Fruit fly (Drosophila melanogaster) whole organism, pupa: ENCODE measurements around the gene Med.

Experiments used
- CG10348 ChIP-seq: fragments of 200-800 bp; sonication (Bioruptor generic); IDR thresholded peaks from 2 replicates; pipeline ENCODE4 v1.3.6; 2022; ENCODE audit warnings: missing biosample characterization, missing genetic modification characterization
- CG12605 ChIP-seq: fragments of 200-800 bp; sonication (Bioruptor generic); IDR thresholded peaks from 2 replicates; pipeline ENCODE4 v1.3.6; 2022; ENCODE audit warnings: missing biosample characterization, missing genetic modification characterization
- CG13204 ChIP-seq: fragments of 200-800 bp; sonication (Bioruptor generic); optimal IDR thresholded peaks from 2 replicates; lab custom pipeline; 2018; ENCODE audit warnings: missing biosample characterization, mild to moderate bottlenecking, missing genetic modification characterization, moderate library complexity
- CG14655 ChIP-seq: fragments of 200-800 bp; sonication (Bioruptor generic); optimal IDR thresholded peaks from 3 replicates; lab custom pipeline; 2017; ENCODE audit warnings: mild to moderate bottlenecking, missing biosample characterization, missing genetic modification reagents, missing genetic modification characterization
- CG15710 ChIP-seq: fragments of 200-800 bp; sonication (Bioruptor generic); optimal IDR thresholded peaks from 2 replicates; lab custom pipeline; 2018; ENCODE audit warnings: missing biosample characterization, mild to moderate bottlenecking, missing genetic modification characterization, moderate library complexity
- CG17806 ChIP-seq: fragments of 200-800 bp; sonication (Bioruptor generic); optimal IDR thresholded peaks from 2 replicates; lab custom pipeline; 2018; ENCODE audit warnings: missing biosample characterization, mild to moderate bottlenecking, missing genetic modification characterization, moderate library complexity
- CG32121 ChIP-seq: fragments of 200-800 bp; sonication (Bioruptor generic); IDR thresholded peaks from 2 replicates; pipeline ENCODE4 v1.3.6; 2022; ENCODE audit warnings: missing biosample characterization, missing genetic modification characterization
- CG34367 ChIP-seq: fragments of 200-800 bp; sonication (Bioruptor generic); optimal IDR thresholded peaks from 2 replicates; lab custom pipeline; 2018; ENCODE audit warnings: missing biosample characterization, mild to moderate bottlenecking, missing genetic modification characterization
- CG4496 ChIP-seq: fragments of 200-800 bp; sonication (Bioruptor generic); IDR thresholded peaks from 3 replicates; pipeline ENCODE4 v1.3.6; 2022; ENCODE audit warnings: missing biosample characterization, missing genetic modification characterization
- CG8159 ChIP-seq: fragments of 200-800 bp; sonication (Bioruptor generic); optimal IDR thresholded peaks from 3 replicates; lab custom pipeline; 2018; ENCODE audit warnings: missing biosample characterization, mild to moderate bottlenecking, missing genetic modification characterization, moderate library complexity
- CG8301 ChIP-seq: fragments of 200-800 bp; sonication (Bioruptor generic); optimal IDR thresholded peaks from 2 replicates; lab custom pipeline; 2018; ENCODE audit warnings: missing biosample characterization, mild to moderate bottlenecking, missing genetic modification characterization
- CG9948 ChIP-seq: fragments of 200-800 bp; sonication (Bioruptor generic); optimal IDR thresholded peaks from 2 replicates; lab custom pipeline; 2018; ENCODE audit warnings: missing biosample characterization, mild to moderate bottlenecking, missing genetic modification characterization, moderate library complexity
- D1 ChIP-seq: fragments of 200-800 bp; sonication (Bioruptor generic); optimal IDR thresholded peaks from 2 replicates; lab custom pipeline; 2018; ENCODE audit warnings: missing biosample characterization, mild to moderate bottlenecking, missing genetic modification characterization, moderate library complexity
- EcR ChIP-seq: fragments of 200-800 bp; sonication (Bioruptor generic); optimal IDR thresholded peaks from 3 replicates; lab custom pipeline; 2019; ENCODE audit warnings: missing biosample characterization, missing genetic modification characterization, mild to moderate bottlenecking, moderate library complexity, missing genetic modification reagents
- Ets98B ChIP-seq: fragments of 200-800 bp; sonication (Bioruptor generic); IDR thresholded peaks from 2 replicates; pipeline ENCODE4 v1.3.6; 2022; ENCODE audit warnings: missing biosample characterization, missing genetic modification characterization
- Pif1A ChIP-seq: fragments of 200-800 bp; sonication (Bioruptor generic); optimal IDR thresholded peaks from 3 replicates; lab custom pipeline; 2016; ENCODE audit warnings: missing biosample characterization, missing genetic modification characterization
- Pif1B ChIP-seq: fragments of 200-800 bp; sonication (Bioruptor generic); optimal IDR thresholded peaks from 3 replicates; lab custom pipeline; 2016; ENCODE audit warnings: missing biosample characterization, missing genetic modification characterization
- Snoo ChIP-seq: fragments of 200-800 bp; sonication (Bioruptor generic); optimal IDR thresholded peaks from 3 replicates; lab custom pipeline; 2017; ENCODE audit warnings: missing biosample characterization, mild to moderate bottlenecking, missing genetic modification characterization, inconsistent platforms
- fd96Ca ChIP-seq: fragments of 200-800 bp; sonication (Bioruptor generic); IDR thresholded peaks from 3 replicates; pipeline ENCODE4 v1.3.6; 2022; ENCODE audit warnings: missing biosample characterization, missing genetic modification characterization
- gl ChIP-seq: fragments of 200-800 bp; sonication (Bioruptor generic); optimal IDR thresholded peaks from 2 replicates; lab custom pipeline; 2018; ENCODE audit warnings: missing biosample characterization, mild to moderate bottlenecking, missing genetic modification characterization
- rn ChIP-seq: fragments of 200-800 bp; sonication (Bioruptor generic); IDR thresholded peaks from 2 replicates; pipeline ENCODE4 v1.3.6; 2022; ENCODE audit warnings: missing biosample characterization, missing genetic modification characterization

Gene Med

dm6 chr3R:31571885-31572292 is 39.0 kb upstream of the Med start, which contains the start of gene gammaCOP:
Gene gammaCOP, plus strand, starts transcription at chr3R:31572143.
- TF ChIP-seq Pif1A (GFP tag; lab: Kevin White, UChicago) (no peak), rn (no peak), EcR (GFP tag; lab: Kevin White, UChicago) (no peak), Ets98B (GFP tag; lab: Robert Waterston, UW) (no peak), gl (tag; lab: Kevin White, UChicago) (no peak), CG8301 (tag; lab: Kevin White, UChicago) (no peak), Pif1B (GFP tag; lab: Kevin White, UChicago) (no peak), CG8159 (tag; lab: Kevin White, UChicago) (no peak), CG32121 (GFP tag; lab: Robert Waterston, UW) (no peak), Snoo (tag; lab: Kevin White, UChicago) (no peak), CG15710 (no peak), CG9948 (tag; lab: Kevin White, UChicago) (no peak), CG14655 (GFP tag; lab: Kevin White, UChicago) (no peak), CG10348 (no peak), fd96Ca (GFP tag; lab: Robert Waterston, UW) (no peak), CG4496 (GFP tag; lab: Robert Waterston, UW) (no peak), CG34367 (tag; lab: Kevin White, UChicago) (no peak), CG12605 (GFP tag; lab: Robert Waterston, UW) (no peak), CG13204 (no peak), CG17806 (tag; lab: Kevin White, UChicago) (no peak)

- TF ChIP-seq Pif1A (GFP tag; lab: Kevin White, UChicago) (no peak), CG34367 (tag; lab: Kevin White, UChicago) (no peak), EcR (GFP tag; lab: Kevin White, UChicago) (no peak), CG9948 (tag; lab: Kevin White, UChicago) (no peak), D1 (no peak)
- TF ChIP-seq, all 21 proteins: peak for 0
Measured at dm6 chr3R:31577351-31577750, 33.5 kb upstream of the Med start.

- TF ChIP-seq CG13204 (no peak), Pif1B (GFP tag; lab: Kevin White, UChicago) (no peak), CG14655 (GFP tag; lab: Kevin White, UChicago) (no peak), Ets98B (GFP tag; lab: Robert Waterston, UW) (no peak), CG8159 (tag; lab: Kevin White, UChicago) (no peak), CG12605 (GFP tag; lab: Robert Waterston, UW) (no peak)
- TF ChIP-seq, all 21 proteins: peak for 0
Measured at dm6 chr3R:31580032-31580431, 30.8 kb upstream of the Med start.

dm6 chr3R:31580586-31580994 is 30.3 kb upstream of the Med start, which contains the start of the genes pygo and rod:
Gene pygo, minus strand, starts transcription at chr3R:31580699.
Gene rod, plus strand, starts transcription at chr3R:31580951.
- TF ChIP-seq gl (tag; lab: Kevin White, UChicago): no peak
- peak; percentile 26 for TF ChIP-seq CG8159 (tag; lab: Kevin White, UChicago)

- TF ChIP-seq rn (peak; percentile 98), CG8301 (tag; lab: Kevin White, UChicago) (peak; percentile 100), Pif1B (GFP tag; lab: Kevin White, UChicago) (peak; percentile 97), CG8159 (tag; lab: Kevin White, UChicago) (peak; percentile 97), CG15710 (peak; percentile 98), CG13204 (no peak), CG4496 (GFP tag; lab: Robert Waterston, UW) (peak; percentile 100), Pif1A (GFP tag; lab: Kevin White, UChicago) (no peak), D1 (no peak), fd96Ca (GFP tag; lab: Robert Waterston, UW) (peak; percentile 98), CG34367 (tag; lab: Kevin White, UChicago) (peak; percentile 97), CG17806 (tag; lab: Kevin White, UChicago) (peak; percentile 98), EcR (GFP tag; lab: Kevin White, UChicago) (peak; percentile 49), Snoo (tag; lab: Kevin White, UChicago) (peak; percentile 98), gl (tag; lab: Kevin White, UChicago) (peak; percentile 92), CG14655 (GFP tag; lab: Kevin White, UChicago) (peak; percentile 99), CG10348 (peak; percentile 97), CG12605 (GFP tag; lab: Robert Waterston, UW) (peak; percentile 100), Ets98B (GFP tag; lab: Robert Waterston, UW) (peak; percentile 100), CG9948 (tag; lab: Kevin White, UChicago) (peak; percentile 97), CG32121 (GFP tag; lab: Robert Waterston, UW) (peak; percentile 100)
Measured at dm6 chr3R:31588374-31588773, 22.5 kb upstream of the Med start, which contains the start of gene CG1635. Gene CG1635, plus strand, starts transcription at chr3R:31588673.

- TF ChIP-seq rn: no peak
- no peak for TF ChIP-seq gl (tag; lab: Kevin White, UChicago)
- no peak for TF ChIP-seq Pif1A (GFP tag; lab: Kevin White, UChicago)
- TF ChIP-seq CG34367 (tag; lab: Kevin White, UChicago): no peak
- no peak for TF ChIP-seq D1
- TF ChIP-seq Snoo (tag; lab: Kevin White, UChicago): no peak
- TF ChIP-seq fd96Ca (GFP tag; lab: Robert Waterston, UW): no peak
- TF ChIP-seq EcR (GFP tag; lab: Kevin White, UChicago): no peak
- TF ChIP-seq CG4496 (GFP tag; lab: Robert Waterston, UW): no peak
- TF ChIP-seq CG8301 (tag; lab: Kevin White, UChicago): no peak
Measured at dm6 chr3R:31590281-31590680, 20.6 kb upstream of the Med start, which contains the start of gene CG1638. Gene CG1638, plus strand, starts transcription at chr3R:31590581.
